Worm (Caenorhabditis elegans) whole organism, mixed stage, embryonic: ENCODE results near the gene fbxa-150.

Experiments used
- ces-1 ChIP-seq: fragments of 150-350 bp; optimal IDR thresholded peaks from 2 replicates; lab custom pipeline; 2014; ENCODE audit warnings: missing biosample characterization, missing genetic modification reagents, missing genetic modification characterization
- lin-13 ChIP-seq: fragments of 150-350 bp; optimal IDR thresholded peaks from 2 replicates; lab custom pipeline; 2014; ENCODE audit warnings: missing biosample characterization, missing genetic modification characterization
- mab-5 ChIP-seq: fragments of 150-350 bp; optimal IDR thresholded peaks from 2 replicates; lab custom pipeline; 2014; ENCODE audit warnings: missing biosample characterization, missing genetic modification characterization
- mep-1 ChIP-seq: fragments of 150-350 bp; optimal IDR thresholded peaks from 2 replicates; lab custom pipeline; 2017; ENCODE audit warnings: missing biosample characterization, missing genetic modification reagents, missing genetic modification characterization, inconsistent platforms
- nhr-12 ChIP-seq: fragments of 150-350 bp; optimal IDR thresholded peaks from 2 replicates; lab custom pipeline; 2014; ENCODE audit warnings: missing biosample characterization, missing genetic modification characterization
- nhr-76 ChIP-seq: sonication (generic microtip); optimal IDR thresholded peaks from 2 replicates; lab custom pipeline; 2017; ENCODE audit warnings: missing biosample characterization, missing genetic modification characterization
- unc-62 ChIP-seq: fragments of 150-350 bp; optimal IDR thresholded peaks from 2 replicates; lab custom pipeline; 2014; ENCODE audit warnings: missing biosample characterization, missing genetic modification reagents, missing genetic modification characterization

DNA sequence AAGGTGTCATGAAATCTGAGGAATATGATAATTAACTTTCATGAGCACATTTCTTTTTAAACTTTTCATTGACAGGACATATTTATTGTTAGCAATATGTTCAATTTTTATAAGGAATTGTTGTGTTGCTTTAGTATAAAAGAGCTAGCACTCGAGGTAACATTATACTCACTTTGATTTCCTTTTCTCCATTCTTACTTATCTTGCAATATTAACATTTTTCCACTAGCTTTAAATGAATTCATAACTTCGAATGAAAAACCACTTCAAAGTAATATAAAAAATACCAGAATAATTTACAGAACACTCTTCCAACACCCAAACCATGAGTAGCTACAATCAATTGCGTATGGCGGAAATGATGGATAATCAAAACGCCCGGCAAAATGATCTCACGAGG is 51.0 kb downstream of the fbxa-150 start, which contains the start of gene F26F2.5:
- TF ChIP-seq mep-1 (tag; lab: Kevin White, UChicago) (no peak), nhr-12 (tag; lab: Kevin White, UChicago) (no peak), ces-1 (no peak), lin-13 (tag; lab: Kevin White, UChicago) (no peak), unc-62 (GFP tag; lab: Kevin White, UChicago) (no peak), nhr-76 (tag; lab: Kevin White, UChicago) (no peak), mab-5 (tag; lab: Kevin White, UChicago) (no peak)
